Worm (Caenorhabditis elegans): Measurements from ENCODE around the gene srab-18.

The srab-18 gene

ce11 chrV:9855920-9856852 is 15.1 kb downstream of the srab-18 start:
- peak; percentile 26 for TF ChIP-seq ces-1 (GFP tag; optimal IDR thresholded peaks at IDR 0.05)
- peak; percentile 2 for TF ChIP-seq mep-1 (tag; optimal IDR thresholded peaks at IDR 0.05)
- peak; percentile 19 for TF ChIP-seq lsy-2 (tag; optimal IDR thresholded peaks at IDR 0.05)
- no peak for TF ChIP-seq bed-3 (GFP tag; optimal IDR thresholded peaks at IDR 0.05)
- TF ChIP-seq cnd-1 (tag; optimal IDR thresholded peaks at IDR 0.05): no peak
- TF ChIP-seq ceh-39 (tag; optimal IDR thresholded peaks at IDR 0.05): peak; percentile 49
- peak; percentile 19 for TF ChIP-seq M03D4.4 (tag; optimal IDR thresholded peaks at IDR 0.05)
- TF ChIP-seq mls-2 (tag; optimal IDR thresholded peaks at IDR 0.05): peak; percentile 12

- no peak for TF ChIP-seq elt-3 (tag; optimal IDR thresholded peaks at IDR 0.05)
Measured at ce11 chrV:9853801-9854200, 17.4 kb downstream of the srab-18 start.

ce11 chrV:9848576-9848975 is 22.7 kb downstream of the srab-18 start:
- no peak for TF ChIP-seq flh-1 (GFP tag; optimal IDR thresholded peaks at IDR 0.05)
- TF ChIP-seq unc-62 (GFP tag; optimal IDR thresholded peaks at IDR 0.05): no peak
- no peak for TF ChIP-seq ceh-83 (GFP tag; optimal IDR thresholded peaks at IDR 0.05)
- TF ChIP-seq ces-1 (GFP tag; optimal IDR thresholded peaks at IDR 0.05): no peak
- TF ChIP-seq mab-5 (tag; optimal IDR thresholded peaks at IDR 0.05): no peak

- TF ChIP-seq cnd-1 (tag; optimal IDR thresholded peaks at IDR 0.05): no peak
- TF ChIP-seq elt-3 (tag; optimal IDR thresholded peaks at IDR 0.05): no peak
- TF ChIP-seq zip-8 (tag; optimal IDR thresholded peaks at IDR 0.05): no peak
- TF ChIP-seq lsy-2 (tag; optimal IDR thresholded peaks at IDR 0.05): no peak
- no peak for TF ChIP-seq ztf-11 (tag; optimal IDR thresholded peaks at IDR 0.05)
- TF ChIP-seq nhr-76 (tag; optimal IDR thresholded peaks at IDR 0.05): no peak
- TF ChIP-seq hlh-1 (tag; optimal IDR thresholded peaks at IDR 0.05): no peak
Measured at ce11 chrV:9843376-9843916, 27.8 kb downstream of the srab-18 start, which contains the start of gene sru-8. TSS of gene sru-8 (plus strand) at chrV:9843866.

DNA sequence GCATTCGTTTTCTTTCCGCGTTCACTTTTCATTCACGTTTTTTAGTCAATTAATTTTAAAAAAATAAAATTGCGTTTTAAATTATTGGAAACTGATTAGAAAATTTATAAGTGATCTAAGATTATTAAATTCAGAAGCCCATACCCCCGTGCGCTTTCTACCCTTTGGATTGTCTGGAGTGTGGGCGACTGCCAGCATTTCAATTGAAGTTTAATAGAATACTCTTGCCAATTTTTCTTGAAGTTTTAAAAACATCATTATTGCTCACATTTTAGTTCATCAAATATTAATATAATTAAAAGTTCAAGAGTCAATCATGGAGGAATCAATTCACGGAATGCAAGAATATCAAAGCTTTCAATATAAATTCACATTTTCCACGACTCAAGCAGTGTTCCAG is 29.9 kb downstream of the srab-18 start, which contains the start of gene sru-36:
Gene sru-36, plus strand, starts transcription at position 301 of the 400 bp plus-strand sequence.
- TF ChIP-seq lin-13 (tag; optimal IDR thresholded peaks at IDR 0.05) (no peak), mls-2 (tag; optimal IDR thresholded peaks at IDR 0.05) (no peak), lsy-2 (tag; optimal IDR thresholded peaks at IDR 0.05) (no peak), bed-3 (GFP tag; optimal IDR thresholded peaks at IDR 0.05) (no peak), ces-1 (GFP tag; optimal IDR thresholded peaks at IDR 0.05) (no peak), unc-120 (tag; optimal IDR thresholded peaks at IDR 0.05; ENCODE audit: poor library complexity, severe bottlenecking) (no peak), nhr-12 (tag; optimal IDR thresholded peaks at IDR 0.05) (no peak), mab-5 (tag; optimal IDR thresholded peaks at IDR 0.05) (no peak), sem-2 (GFP tag; optimal IDR thresholded peaks at IDR 0.05) (no peak), mep-1 (tag; optimal IDR thresholded peaks at IDR 0.05) (no peak), lin-32 (GFP tag; optimal IDR thresholded peaks at IDR 0.05) (no peak), nhr-76 (tag; optimal IDR thresholded peaks at IDR 0.05) (no peak), pha-4 (tag; optimal IDR thresholded peaks at IDR 0.05) (no peak)

DNA sequence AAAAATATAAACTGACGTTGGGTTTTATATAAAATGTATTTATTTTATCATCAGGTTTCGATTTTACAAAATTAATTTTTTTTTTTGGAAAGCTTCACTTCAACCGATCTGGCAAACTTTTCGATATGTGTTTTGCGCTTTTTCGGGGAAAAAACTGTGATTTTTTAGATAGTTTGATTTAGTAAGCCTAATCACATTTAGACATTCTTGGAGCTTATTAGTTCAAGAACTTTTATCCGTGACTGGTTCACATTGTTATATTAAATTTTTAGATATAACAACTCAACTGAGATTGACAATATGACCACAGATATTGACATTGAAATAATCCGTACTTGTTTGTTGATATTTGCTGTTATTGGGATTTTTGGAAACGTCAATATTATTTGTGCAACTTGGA is 33.6 kb downstream of the srab-18 start, which contains the start of gene srsx-21:
Gene srsx-21, plus strand, starts transcription at position 301 of the 400 bp plus-strand sequence.
- no peak for TF ChIP-seq nhr-2 (tag; optimal IDR thresholded peaks at IDR 0.05)
- no peak for TF ChIP-seq nhr-12 (tag; optimal IDR thresholded peaks at IDR 0.05)

ce11 chrV:9835945-9836344 is 35.3 kb downstream of the srab-18 start, which contains the start of gene sru-38:
TSS of gene sru-38 (minus strand) at chrV:9836045.
- TF ChIP-seq hlh-1 (tag; optimal IDR thresholded peaks at IDR 0.05): no peak
- no peak for TF ChIP-seq sptf-1 (tag; optimal IDR thresholded peaks at IDR 0.05)
- TF ChIP-seq unc-62 (GFP tag; optimal IDR thresholded peaks at IDR 0.05): no peak
- TF ChIP-seq flh-1 (GFP tag; optimal IDR thresholded peaks at IDR 0.05): no peak
- no peak for TF ChIP-seq pha-4 (tag; optimal IDR thresholded peaks at IDR 0.05)
- no peak for TF ChIP-seq zip-8 (tag; optimal IDR thresholded peaks at IDR 0.05)
- no peak for TF ChIP-seq M03D4.4 (tag; optimal IDR thresholded peaks at IDR 0.05)
